Fruit fly (Drosophila melanogaster) whole organism: ENCODE measurements around the gene Trf.

ENCODE experiments used
- Dll ChIP-seq: fragments of >200 bp; optimal IDR thresholded peaks from 2 replicates; lab custom pipeline; 2017
- psq ChIP-seq: fragments of >200 bp; optimal IDR thresholded peaks from 2 replicates; lab custom pipeline; 2017
- usp ChIP-seq: fragments of >200 bp; optimal IDR thresholded peaks from 2 replicates; lab custom pipeline; 2017; ENCODE audit warnings: missing biosample characterization, missing genetic modification characterization, mixed read lengths

DNA sequence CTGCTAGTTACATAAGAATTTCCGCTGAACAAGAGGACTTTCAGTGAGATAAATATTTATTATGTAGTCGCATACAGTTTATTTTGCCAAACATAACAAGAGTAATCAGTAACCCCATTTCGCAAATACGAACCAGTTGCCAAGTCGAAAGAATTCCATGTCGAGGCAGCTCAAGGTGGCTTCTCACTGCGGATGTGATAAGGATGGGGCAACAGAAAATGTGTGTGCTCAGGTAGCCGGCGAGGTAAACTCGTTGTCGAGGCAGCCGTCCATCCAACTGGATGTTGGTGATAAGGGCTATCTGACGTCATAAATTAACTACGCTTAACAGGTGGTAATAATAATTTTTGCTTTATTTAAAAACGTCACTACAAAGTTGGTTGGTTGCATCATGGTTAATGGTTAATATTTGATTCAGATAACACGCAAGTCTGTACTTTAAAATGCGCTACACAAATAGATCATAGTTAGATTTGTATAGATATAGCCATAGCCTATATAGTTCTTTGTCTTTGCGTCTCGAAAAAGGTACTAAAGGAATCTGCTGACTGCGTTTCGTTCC, 44.0 kb downstream of the Trf start:
- no peak for TF ChIP-seq Dll (lab: Kevin White, UChicago)
- TF ChIP-seq usp = no peak
- TF ChIP-seq psq = no peak
